Fruit fly (Drosophila melanogaster) whole organism, embryonic: ENCODE data around the gene Ppm1.

Experiments
- Abd-B ChIP-seq: fragments of 200-800 bp; sonication (Bioruptor generic); optimal IDR thresholded peaks from 2 replicates; lab custom pipeline; 2018; ENCODE audit warnings: missing biosample characterization, mild to moderate bottlenecking, missing genetic modification characterization, moderate library complexity
- Aef1 ChIP-seq: fragments of 200-800 bp; sonication (Bioruptor generic); IDR thresholded peaks from 3 replicates; pipeline ENCODE4 v1.3.6; 2022; ENCODE audit warnings: missing biosample characterization, missing genetic modification characterization
- Asciz ChIP-seq: fragments of 200-800 bp; sonication (Bioruptor generic); optimal IDR thresholded peaks from 2 replicates; lab custom pipeline; 2017; ENCODE audit warnings: missing biosample characterization, mild to moderate bottlenecking, missing genetic modification characterization, missing genetic modification reagents
- CG11247 ChIP-seq: fragments of 200-800 bp; sonication (Bioruptor generic); IDR thresholded peaks from 2 replicates; pipeline ENCODE4 v1.3.6; 2022; ENCODE audit warnings: missing biosample characterization, missing genetic modification characterization
- CG12769 ChIP-seq: fragments of 200-800 bp; sonication (Bioruptor generic); optimal IDR thresholded peaks from 2 replicates; lab custom pipeline; 2019; ENCODE audit warnings: missing biosample characterization, mild to moderate bottlenecking, missing genetic modification characterization, moderate library complexity
- CG13123 ChIP-seq: fragments of 200-800 bp; sonication (Bioruptor generic); optimal IDR thresholded peaks from 2 replicates; lab custom pipeline; 2016; ENCODE audit warnings: missing biosample characterization, missing genetic modification characterization
- CG14014 ChIP-seq: fragments of 200-800 bp; sonication (Bioruptor generic); IDR thresholded peaks from 2 replicates; pipeline ENCODE4 v1.3.6; 2022; ENCODE audit warnings: missing biosample characterization, missing genetic modification characterization
- CG14050 ChIP-seq: fragments of 200-800 bp; sonication (Bioruptor generic); IDR thresholded peaks from 3 replicates; pipeline ENCODE4 v1.3.6; 2022; ENCODE audit warnings: missing biosample characterization, missing genetic modification characterization
- CG14710 ChIP-seq: fragments of 200-800 bp; sonication (Bioruptor generic); optimal IDR thresholded peaks from 3 replicates; lab custom pipeline; 2019; ENCODE audit warnings: missing biosample characterization, mild to moderate bottlenecking, missing genetic modification characterization, moderate library complexity
- CG16813 ChIP-seq: fragments of 200-800 bp; sonication (Bioruptor generic); IDR thresholded peaks from 3 replicates; pipeline ENCODE4 v1.3.6; 2022; ENCODE audit warnings: missing biosample characterization, missing genetic modification characterization; ENCODE audit not compliant: partially characterized antibody
- CG17912 ChIP-seq: fragments of 200-800 bp; sonication (Bioruptor generic); optimal IDR thresholded peaks from 2 replicates; lab custom pipeline; 2018; ENCODE audit warnings: missing biosample characterization, mild to moderate bottlenecking, missing genetic modification characterization
- CG18262 ChIP-seq: fragments of 200-800 bp; optimal IDR thresholded peaks from 3 replicates; lab custom pipeline; 2019; ENCODE audit warnings: missing biosample characterization, mild to moderate bottlenecking, missing genetic modification characterization, moderate library complexity
- CG3281 ChIP-seq: fragments of 200-800 bp; sonication (Bioruptor generic); optimal IDR thresholded peaks from 3 replicates; lab custom pipeline; 2017; ENCODE audit warnings: missing biosample characterization, mild to moderate bottlenecking, missing genetic modification characterization
- CG34376 ChIP-seq: fragments of 200-800 bp; sonication (Bioruptor generic); optimal IDR thresholded peaks from 2 replicates; lab custom pipeline; 2018; ENCODE audit warnings: missing biosample characterization, mild to moderate bottlenecking, missing genetic modification characterization
- CG4360 ChIP-seq: fragments of 200-800 bp; sonication (Bioruptor generic); IDR thresholded peaks from 2 replicates; pipeline ENCODE4 v1.3.6; 2022; ENCODE audit warnings: missing biosample characterization, missing genetic modification characterization
- CG6683 ChIP-seq: fragments of 200-800 bp; sonication (Bioruptor generic); optimal IDR thresholded peaks from 2 replicates; lab custom pipeline; 2017; ENCODE audit warnings: missing biosample characterization, mild to moderate bottlenecking, missing genetic modification characterization, missing genetic modification reagents
- CG7745 ChIP-seq: fragments of 200-800 bp; sonication (Bioruptor generic); optimal IDR thresholded peaks from 2 replicates; lab custom pipeline; 2018; ENCODE audit warnings: missing biosample characterization, mild to moderate bottlenecking, missing genetic modification characterization, moderate library complexity
- CG7928 ChIP-seq: fragments of 200-800 bp; sonication (Bioruptor generic); optimal IDR thresholded peaks from 2 replicates; lab custom pipeline; 2017; ENCODE audit warnings: missing biosample characterization, mild to moderate bottlenecking, missing genetic modification characterization
- CG8765 ChIP-seq: fragments of 200-800 bp; sonication (Bioruptor generic); IDR thresholded peaks from 2 replicates; pipeline ENCODE4 v1.3.6; 2022; ENCODE audit warnings: missing biosample characterization, missing genetic modification characterization
- CG8924 ChIP-seq: fragments of 200-800 bp; optimal IDR thresholded peaks from 3 replicates; lab custom pipeline; 2019; ENCODE audit warnings: missing biosample characterization, mild to moderate bottlenecking, missing genetic modification characterization, moderate library complexity
- CG9817 ChIP-seq: fragments of 200-800 bp; sonication (Bioruptor generic); optimal IDR thresholded peaks from 2 replicates; lab custom pipeline; 2018; ENCODE audit warnings: missing biosample characterization, mild to moderate bottlenecking, missing genetic modification characterization, moderate library complexity
- Dek ChIP-seq: fragments of 200-800 bp; sonication (Bioruptor generic); optimal IDR thresholded peaks from 3 replicates; lab custom pipeline; 2019; ENCODE audit warnings: missing biosample characterization, mild to moderate bottlenecking, missing genetic modification characterization, moderate library complexity
- Dfd ChIP-seq, 2 experiments: fragments of >200 bp; optimal IDR thresholded peaks; 2 replicates each; lab custom pipeline; 2017; ENCODE audit warnings: missing biosample characterization in 2 of 2, missing genetic modification characterization in 2 of 2
- E2f1 ChIP-seq: fragments of 200-800 bp; sonication (Bioruptor generic); IDR thresholded peaks from 2 replicates; pipeline ENCODE4 v1.3.6; 2022; ENCODE audit warnings: missing biosample characterization, missing genetic modification characterization
- HLH4C ChIP-seq: fragments of 200-800 bp; sonication (Bioruptor generic); IDR thresholded peaks from 3 replicates; pipeline ENCODE4 v1.3.6; 2022; ENCODE audit warnings: missing biosample characterization, missing genetic modification characterization; ENCODE audit not compliant: partially characterized antibody
- HLHmδ ChIP-seq: fragments of 200-800 bp; sonication (Bioruptor generic); optimal IDR thresholded peaks from 2 replicates; lab custom pipeline; 2018; ENCODE audit warnings: missing biosample characterization, mild to moderate bottlenecking, missing genetic modification characterization, moderate library complexity
- Hr3 ChIP-seq: fragments of 200-800 bp; sonication (Bioruptor generic); optimal IDR thresholded peaks from 3 replicates; lab custom pipeline; 2016; ENCODE audit warnings: missing biosample characterization, missing genetic modification characterization
- Hsf ChIP-seq: fragments of 200-800 bp; sonication (Bioruptor generic); optimal IDR thresholded peaks from 3 replicates; lab custom pipeline; 2016; ENCODE audit warnings: missing biosample characterization, missing genetic modification characterization
- Kr ChIP-seq: fragments of 200-800 bp; sonication (Bioruptor generic); optimal IDR thresholded peaks from 2 replicates; lab custom pipeline; 2017; ENCODE audit warnings: missing biosample characterization, mild to moderate bottlenecking, missing genetic modification characterization
- MBD-R2 ChIP-seq: fragments of 200-800 bp; sonication (Bioruptor generic); IDR thresholded peaks from 2 replicates; pipeline ENCODE4 v1.3.6; 2022; ENCODE audit warnings: missing biosample characterization, missing genetic modification characterization
- Med ChIP-seq: fragments of 200-800 bp; sonication (Bioruptor generic); peaks from one replicate; lab custom pipeline; 2016; ENCODE audit warnings: missing biosample characterization, missing genetic modification characterization, mild to moderate bottlenecking, inconsistent platforms, moderate library complexity
- ato ChIP-seq: fragments of 200-800 bp; sonication (Bioruptor generic); IDR thresholded peaks from 2 replicates; pipeline ENCODE4 v1.3.6; 2022; ENCODE audit warnings: missing biosample characterization, missing genetic modification characterization; ENCODE audit not compliant: partially characterized antibody
- bbx ChIP-seq: fragments of 200-800 bp; sonication (Bioruptor generic); IDR thresholded peaks from 2 replicates; pipeline ENCODE4 v1.3.6; 2022; ENCODE audit warnings: missing biosample characterization, missing genetic modification characterization; ENCODE audit not compliant: partially characterized antibody
- br ChIP-seq: fragments of >200 bp; optimal IDR thresholded peaks from 2 replicates; lab custom pipeline; 2017
- corto ChIP-seq: fragments of 200-800 bp; sonication (Bioruptor generic); optimal IDR thresholded peaks from 2 replicates; lab custom pipeline; 2016; ENCODE audit warnings: missing biosample characterization, mild to moderate bottlenecking, missing genetic modification characterization, moderate library complexity
- danr ChIP-seq: fragments of 200-800 bp; sonication (Bioruptor generic); IDR thresholded peaks from 2 replicates; pipeline ENCODE4 v1.3.6; 2022; ENCODE audit warnings: missing biosample characterization, missing genetic modification characterization
- ems ChIP-seq: fragments of 200-800 bp; sonication (Bioruptor generic); optimal IDR thresholded peaks from 3 replicates; lab custom pipeline; 2016; ENCODE audit warnings: missing biosample characterization, missing genetic modification characterization
- eyg ChIP-seq: fragments of 200-800 bp; sonication (Bioruptor generic); optimal IDR thresholded peaks from 3 replicates; lab custom pipeline; 2016; ENCODE audit warnings: missing biosample characterization, missing genetic modification characterization
- fru ChIP-seq: fragments of >200 bp; optimal IDR thresholded peaks from 2 replicates; lab custom pipeline; 2017
- gem ChIP-seq: fragments of 200-800 bp; sonication (Bioruptor generic); optimal IDR thresholded peaks from 2 replicates; lab custom pipeline; 2019; ENCODE audit warnings: missing biosample characterization, mild to moderate bottlenecking, missing genetic modification characterization, moderate library complexity
- kah ChIP-seq: fragments of 200-800 bp; sonication (Bioruptor generic); optimal IDR thresholded peaks from 2 replicates; lab custom pipeline; 2018; ENCODE audit warnings: missing biosample characterization, mild to moderate bottlenecking, missing genetic modification characterization
- luna ChIP-seq: fragments of 200-800 bp; sonication (Bioruptor generic); optimal IDR thresholded peaks from 2 replicates; lab custom pipeline; 2016; ENCODE audit warnings: missing biosample characterization, missing genetic modification characterization
- nom ChIP-seq: fragments of 200-800 bp; sonication (Bioruptor generic); optimal IDR thresholded peaks from 2 replicates; lab custom pipeline; 2017; ENCODE audit warnings: missing biosample characterization, missing genetic modification characterization, mild to moderate bottlenecking, moderate library complexity, missing genetic modification reagents
- oc ChIP-seq: fragments of 200-800 bp; sonication (Bioruptor generic); optimal IDR thresholded peaks from 2 replicates; lab custom pipeline; 2018; ENCODE audit warnings: missing biosample characterization, mild to moderate bottlenecking, missing genetic modification characterization, moderate library complexity
- pan ChIP-seq, 4 experiments: fragments of >200 bp in 3 of 4; fragments of 200-800 bp in 1 of 4; sonication (Bioruptor generic) in 1 of 4; optimal IDR thresholded peaks in 3 of 4; IDR thresholded peaks in 1 of 4; 2 replicates each; pipeline versions ENCODE4 v1.3.6 to Lab custom; 2017 to 2022; ENCODE audit warnings: missing biosample characterization in 2 of 4, missing genetic modification characterization in 2 of 4, mixed read lengths in 1 of 4
- pnt ChIP-seq: fragments of 200-800 bp; sonication (Bioruptor generic); optimal IDR thresholded peaks from 3 replicates; lab custom pipeline; 2016; ENCODE audit warnings: missing biosample characterization, missing genetic modification characterization
- pum ChIP-seq: fragments of 200-800 bp; sonication (Bioruptor generic); optimal IDR thresholded peaks from 2 replicates; lab custom pipeline; 2016; ENCODE audit warnings: missing biosample characterization, missing genetic modification characterization
- stwl ChIP-seq: fragments of 200-800 bp; sonication (Bioruptor generic); optimal IDR thresholded peaks from 3 replicates; lab custom pipeline; 2018; ENCODE audit warnings: missing biosample characterization, mild to moderate bottlenecking, missing genetic modification characterization, moderate library complexity
- usp ChIP-seq: fragments of >200 bp; optimal IDR thresholded peaks from 2 replicates; lab custom pipeline; 2017; ENCODE audit warnings: missing biosample characterization, missing genetic modification characterization

The Ppm1 gene

dm6 chr3L:563002-563627 is 18.0 kb upstream of the Ppm1 start (continued):
- TF ChIP-seq CG13123 (no peak), Hr3 (GFP tag; lab: Kevin White, UChicago) (peak; percentile 10), CG34376 (GFP tag; lab: Kevin White, UChicago) (no peak), CG11247 (GFP tag; lab: Robert Waterston, UW) (no peak), CG4360 (no peak), MBD-R2 (peak; percentile 33; the same call in 1 of the 2 replicates), HLHmδ (GFP tag; lab: Kevin White, UChicago) (no peak), HLH4C (no peak), CG12769 (tag; lab: Kevin White, UChicago) (peak; percentile 30), corto (no peak), fru (lab: Kevin White, UChicago) (no peak), pum (peak; percentile 12), CG7928 (GFP tag; lab: Kevin White, UChicago) (no peak), CG7745 (no peak), CG6683 (peak; percentile 20), Med (peak; percentile 95), E2f1 (GFP tag; lab: Robert Waterston, UW) (peak; percentile 60), gem (tag; lab: Kevin White, UChicago) (peak; percentile 77), CG3281 (GFP tag; lab: Kevin White, UChicago) (peak; percentile 61), ato (GFP tag; lab: Robert Waterston, UW) (no peak), kah (GFP tag; lab: Kevin White, UChicago) (peak; percentile 35), CG14710 (tag; lab: Kevin White, UChicago) (peak; percentile 36), CG14014 (GFP tag; lab: Robert Waterston, UW) (peak; percentile 58; the same call in 1 of the 2 replicates), danr (GFP tag; lab: Robert Waterston, UW) (no peak), CG14050 (GFP tag; lab: Robert Waterston, UW) (0 out of 3 replicates have a peak, but pooled peaks have one; percentile 30), br (no peak), stwl (no peak), Hsf (peak; percentile 51), usp (GFP tag; lab: Kevin White, UChicago) (no peak), CG9817 (tag; lab: Kevin White, UChicago) (peak; percentile 22), pan (optimal IDR thresholded peaks at IDR 0.05; lab: Kevin White, UChicago) (no peak), pan (GFP tag; optimal IDR thresholded peaks at IDR 0.05 in 1 of 2, IDR thresholded peaks at IDR 0.05 in 1 of 2) (peak in 1 of 2 experiments; percentile 78), luna (GFP tag; lab: Kevin White, UChicago) (no peak), oc (tag; lab: Kevin White, UChicago) (peak; percentile 34), Kr (no peak), Asciz (peak; percentile 81), Dek (peak; percentile 34), Abd-B (no peak), CG17912 (GFP tag; lab: Kevin White, UChicago) (no peak), CG8765 (GFP tag; lab: Robert Waterston, UW) (peak; percentile 52; the same call in 1 of the 2 replicates), CG18262 (tag; lab: Kevin White, UChicago) (peak; percentile 58), CG16813 (GFP tag; lab: Robert Waterston, UW) (no peak), Aef1 (GFP tag; lab: Robert Waterston, UW) (no peak), bbx (GFP tag; lab: Robert Waterston, UW) (no peak), CG8924 (tag; lab: Kevin White, UChicago) (peak; percentile 37), pnt (peak; percentile 42), Dfd (GFP tag; optimal IDR thresholded peaks at IDR 0.05; lab: Kevin White, UChicago) (no peak), nom (no peak), eyg (GFP tag; lab: Kevin White, UChicago) (no peak), ems (GFP tag; lab: Kevin White, UChicago) (peak; percentile 12)
